Worm (Caenorhabditis elegans) whole organism, L2 larva: Measurements from ENCODE around the gene Y105C5A.508.
"Not testable (repeated sequence)": the region's sequence is repeated elsewhere in the genome, so short reads cannot be mapped to it uniquely, and the experiment has no call there.

Source experiments
- Y55F3AM.14 ChIP-seq: fragments of 200-800 bp; sonication (Bioruptor generic); optimal IDR thresholded peaks from 2 replicates; lab custom pipeline; 2018; ENCODE audit warnings: mild to moderate bottlenecking, missing genetic modification characterization, missing compliant biosample characterization
- nhr-11 ChIP-seq: fragments of 150-350 bp; optimal IDR thresholded peaks from 2 replicates; lab custom pipeline; 2014; ENCODE audit warnings: missing biosample characterization, missing genetic modification characterization
- nhr-77 ChIP-seq: fragments of 150-350 bp; optimal IDR thresholded peaks from 2 replicates; lab custom pipeline; 2014; ENCODE audit warnings: missing biosample characterization, missing genetic modification characterization
- ztf-4 ChIP-seq: fragments of 150-350 bp; optimal IDR thresholded peaks from 2 replicates; lab custom pipeline; 2014; ENCODE audit warnings: missing biosample characterization, missing genetic modification characterization

- not testable (repeated sequence) for TF ChIP-seq nhr-11 (tag; lab: Kevin White, UChicago); ztf-4; Y55F3AM.14 (GFP tag; lab: Kevin White, UChicago); nhr-77
These were observed 50.6 kb downstream of the Y105C5A.508 start, which contains the start of gene Y105C5A.1274 for ce11 chrIV:15634240-15634789.
